Worm (Caenorhabditis elegans): Measurements from ENCODE around the gene srt-43.
A peak's percentile ranks its signal among the peaks of the same experiment; 100 is the strongest.

The srt-43 gene

ce11 chrV:12754839-12755238, 14.2 kb upstream of the srt-43 start, which contains the start of gene gpa-13:
Gene gpa-13 (minus strand): TSS chrV:12754939.
- TF ChIP-seq ref-1 (GFP tag; conservative IDR thresholded peaks at IDR 0.05) (no peak), flt-1 (GFP tag; IDR thresholded peaks at IDR 0.05) (no peak), ztf-29 (GFP tag; IDR thresholded peaks at IDR 0.05) (no peak), tab-1 (GFP tag; IDR thresholded peaks at IDR 0.05) (no peak), med-1 (GFP tag; optimal IDR thresholded peaks at IDR 0.05; ENCODE audit: insufficient read depth) (no peak)

ce11 chrV:12759660-12760059, 9.4 kb upstream of the srt-43 start, which contains the start of gene papl-1:
Gene papl-1 (minus strand): TSS chrV:12759760.
- no peak for TF ChIP-seq tab-1 (GFP tag; IDR thresholded peaks at IDR 0.05)
- TF ChIP-seq ref-1 (GFP tag; conservative IDR thresholded peaks at IDR 0.05), result no peak
- TF ChIP-seq cog-1 (tag; optimal IDR thresholded peaks at IDR 0.05), result no peak
- no peak for TF ChIP-seq ztf-29 (GFP tag; IDR thresholded peaks at IDR 0.05)
- TF ChIP-seq klf-2 (GFP tag; conservative IDR thresholded peaks at IDR 0.05), result no peak
- TF ChIP-seq ztf-23 (GFP tag; IDR thresholded peaks at IDR 0.05), result no peak
- TF ChIP-seq T22C8.4 (GFP tag; IDR thresholded peaks at IDR 0.05), result no peak
- TF ChIP-seq flt-1 (GFP tag; IDR thresholded peaks at IDR 0.05), result no peak
- TF ChIP-seq med-1 (GFP tag; optimal IDR thresholded peaks at IDR 0.05; ENCODE audit: insufficient read depth), result no peak

ce11 chrV:12760913-12761312, 8.1 kb upstream of the srt-43 start, which contains the start of gene F18E2.15:
Gene F18E2.15 (minus strand): TSS chrV:12761013.
- no peak for TF ChIP-seq ztf-29 (GFP tag; IDR thresholded peaks at IDR 0.05)
- no peak for TF ChIP-seq flt-1 (GFP tag; IDR thresholded peaks at IDR 0.05)

- TF ChIP-seq klf-2 (GFP tag; conservative IDR thresholded peaks at IDR 0.05), result no peak
- no peak for TF ChIP-seq ztf-29 (GFP tag; IDR thresholded peaks at IDR 0.05)
- no peak for TF ChIP-seq T22C8.4 (GFP tag; IDR thresholded peaks at IDR 0.05)
- TF ChIP-seq flt-1 (GFP tag; IDR thresholded peaks at IDR 0.05), result no peak
- no peak for TF ChIP-seq med-1 (GFP tag; optimal IDR thresholded peaks at IDR 0.05; ENCODE audit: insufficient read depth)
- no peak for TF ChIP-seq ztf-23 (GFP tag; IDR thresholded peaks at IDR 0.05)
- TF ChIP-seq ref-1 (GFP tag; conservative IDR thresholded peaks at IDR 0.05), result no peak
- no peak for TF ChIP-seq cog-1 (tag; optimal IDR thresholded peaks at IDR 0.05)
- TF ChIP-seq tab-1 (GFP tag; IDR thresholded peaks at IDR 0.05), result no peak
Observed at ce11 chrV:12763291-12763995, 5.6 kb upstream of the srt-43 start, which contains the start of the genes abcf-1 and scc-3. Gene abcf-1 (minus strand): TSS chrV:12763375. Gene scc-3 (plus strand): TSS chrV:12763945.

ce11 chrV:12773222-12773621, 4.2 kb downstream of the srt-43 start, which contains the start of gene ZC455.1:
Gene ZC455.1 (plus strand): TSS chrV:12773522.
- TF ChIP-seq tab-1 (GFP tag; IDR thresholded peaks at IDR 0.05) (no peak), klf-2 (GFP tag; conservative IDR thresholded peaks at IDR 0.05) (no peak), ref-1 (GFP tag; conservative IDR thresholded peaks at IDR 0.05) (no peak), ztf-29 (GFP tag; IDR thresholded peaks at IDR 0.05) (no peak), T22C8.4 (GFP tag; IDR thresholded peaks at IDR 0.05) (no peak), cog-1 (tag; optimal IDR thresholded peaks at IDR 0.05) (no peak), flt-1 (GFP tag; IDR thresholded peaks at IDR 0.05) (no peak), ztf-23 (GFP tag; IDR thresholded peaks at IDR 0.05) (no peak), med-1 (GFP tag; optimal IDR thresholded peaks at IDR 0.05; ENCODE audit: insufficient read depth) (no peak)

ce11 chrV:12773852-12774251, 4.8 kb downstream of the srt-43 start:
- TF ChIP-seq tab-1 (GFP tag; IDR thresholded peaks at IDR 0.05) (no peak), flt-1 (GFP tag; IDR thresholded peaks at IDR 0.05) (no peak), ztf-29 (GFP tag; IDR thresholded peaks at IDR 0.05) (no peak), klf-2 (GFP tag; conservative IDR thresholded peaks at IDR 0.05) (no peak), T22C8.4 (GFP tag; IDR thresholded peaks at IDR 0.05) (no peak), ref-1 (GFP tag; conservative IDR thresholded peaks at IDR 0.05) (no peak), cog-1 (tag; optimal IDR thresholded peaks at IDR 0.05) (no peak), med-1 (GFP tag; optimal IDR thresholded peaks at IDR 0.05; ENCODE audit: insufficient read depth) (no peak), ztf-23 (GFP tag; IDR thresholded peaks at IDR 0.05) (no peak)

- TF ChIP-seq tab-1 (GFP tag; IDR thresholded peaks at IDR 0.05) (peak; percentile 96), klf-2 (GFP tag; conservative IDR thresholded peaks at IDR 0.05) (peak; percentile 98), ztf-23 (GFP tag; IDR thresholded peaks at IDR 0.05) (peak; percentile 97), med-1 (GFP tag; optimal IDR thresholded peaks at IDR 0.05; ENCODE audit: insufficient read depth) (peak; percentile 67), ztf-29 (GFP tag; IDR thresholded peaks at IDR 0.05) (peak; percentile 96), flt-1 (GFP tag; IDR thresholded peaks at IDR 0.05) (peak; percentile 97), T22C8.4 (GFP tag; IDR thresholded peaks at IDR 0.05) (peak; percentile 93), cog-1 (tag; optimal IDR thresholded peaks at IDR 0.05) (peak; percentile 58), ref-1 (GFP tag; conservative IDR thresholded peaks at IDR 0.05) (peak; percentile 90)
Observed at ce11 chrV:12780248-12780647, 11.2 kb downstream of the srt-43 start.

- TF ChIP-seq cog-1 (tag; optimal IDR thresholded peaks at IDR 0.05) (no peak), ref-1 (GFP tag; conservative IDR thresholded peaks at IDR 0.05) (no peak), T22C8.4 (GFP tag; IDR thresholded peaks at IDR 0.05) (no peak), klf-2 (GFP tag; conservative IDR thresholded peaks at IDR 0.05) (no peak), ztf-29 (GFP tag; IDR thresholded peaks at IDR 0.05) (no peak)
Observed at ce11 chrV:12784861-12785260, 15.8 kb downstream of the srt-43 start, which contains the start of gene sre-20. Gene sre-20 (minus strand): TSS chrV:12784961.

- TF ChIP-seq ref-1 (GFP tag; conservative IDR thresholded peaks at IDR 0.05) (no peak), T22C8.4 (GFP tag; IDR thresholded peaks at IDR 0.05) (no peak), tab-1 (GFP tag; IDR thresholded peaks at IDR 0.05) (no peak)
Observed at ce11 chrV:12786340-12786739, 17.3 kb downstream of the srt-43 start.

- TF ChIP-seq ref-1 (GFP tag; conservative IDR thresholded peaks at IDR 0.05) (no peak), ztf-23 (GFP tag; IDR thresholded peaks at IDR 0.05) (no peak), med-1 (GFP tag; optimal IDR thresholded peaks at IDR 0.05; ENCODE audit: insufficient read depth) (no peak), flt-1 (GFP tag; IDR thresholded peaks at IDR 0.05) (no peak), cog-1 (tag; optimal IDR thresholded peaks at IDR 0.05) (no peak), ztf-29 (GFP tag; IDR thresholded peaks at IDR 0.05) (no peak), tab-1 (GFP tag; IDR thresholded peaks at IDR 0.05) (no peak), klf-2 (GFP tag; conservative IDR thresholded peaks at IDR 0.05) (no peak), T22C8.4 (GFP tag; IDR thresholded peaks at IDR 0.05) (no peak)
Observed at ce11 chrV:12787026-12787425, 18.0 kb downstream of the srt-43 start, which contains the start of gene fkb-4. Gene fkb-4 (minus strand): TSS chrV:12787126.
